Fruit fly (Drosophila melanogaster) whole organism, embryonic: ENCODE data around the gene Dred.

Source experiments
- Ada2b ChIP-seq: fragments of 200-800 bp; sonication (Bioruptor generic); IDR thresholded peaks from 2 replicates; pipeline ENCODE4 v1.3.6; 2022; ENCODE audit warnings: missing biosample characterization, missing genetic modification characterization
- BtbVII ChIP-seq: fragments of 200-800 bp; sonication (Bioruptor generic); optimal IDR thresholded peaks from 3 replicates; lab custom pipeline; 2017; ENCODE audit warnings: missing biosample characterization, mild to moderate bottlenecking, missing genetic modification characterization
- CG10274 ChIP-seq: fragments of 200-800 bp; sonication (Bioruptor generic); optimal IDR thresholded peaks from 3 replicates; lab custom pipeline; 2017; ENCODE audit warnings: missing biosample characterization, mild to moderate bottlenecking, missing genetic modification characterization
- CG11504 ChIP-seq: fragments of 200-800 bp; sonication (Bioruptor generic); optimal IDR thresholded peaks from 3 replicates; lab custom pipeline; 2019; ENCODE audit warnings: missing biosample characterization, mild to moderate bottlenecking, missing genetic modification characterization, moderate library complexity
- CG11696 ChIP-seq: fragments of 200-800 bp; sonication (Bioruptor generic); IDR thresholded peaks from 2 replicates; pipeline ENCODE4 v1.3.6; 2022; ENCODE audit warnings: missing biosample characterization, missing genetic modification characterization
- CG14667 ChIP-seq: fragments of 200-800 bp; sonication (Bioruptor generic); IDR thresholded peaks from 2 replicates; pipeline ENCODE4 v1.3.6; 2022; ENCODE audit warnings: missing biosample characterization, missing genetic modification characterization
- CG14965 ChIP-seq: fragments of 200-800 bp; sonication (Bioruptor generic); optimal IDR thresholded peaks from 2 replicates; lab custom pipeline; 2016; ENCODE audit warnings: missing biosample characterization, missing genetic modification characterization, borderline replicate concordance
- CG17328 ChIP-seq: fragments of 200-800 bp; sonication (Bioruptor generic); IDR thresholded peaks from 2 replicates; pipeline ENCODE4 v1.3.6; 2022; ENCODE audit warnings: missing biosample characterization, missing genetic modification characterization
- CG17359 ChIP-seq: fragments of 200-800 bp; sonication (Bioruptor generic); optimal IDR thresholded peaks from 3 replicates; lab custom pipeline; 2018; ENCODE audit warnings: missing biosample characterization, mild to moderate bottlenecking, missing genetic modification characterization, moderate library complexity
- CG18262 ChIP-seq: fragments of 200-800 bp; optimal IDR thresholded peaks from 3 replicates; lab custom pipeline; 2019; ENCODE audit warnings: missing biosample characterization, mild to moderate bottlenecking, missing genetic modification characterization, moderate library complexity
- CG2120 ChIP-seq: fragments of 200-800 bp; sonication (Bioruptor generic); optimal IDR thresholded peaks from 3 replicates; lab custom pipeline; 2016; ENCODE audit warnings: missing biosample characterization, missing genetic modification characterization
- CG2678 ChIP-seq: fragments of 200-800 bp; sonication (Bioruptor generic); optimal IDR thresholded peaks from 3 replicates; lab custom pipeline; 2019; ENCODE audit warnings: missing biosample characterization, mild to moderate bottlenecking, missing genetic modification characterization, moderate library complexity
- CG2875 ChIP-seq: fragments of 200-800 bp; sonication (Bioruptor generic); optimal IDR thresholded peaks from 2 replicates; lab custom pipeline; 2017; ENCODE audit warnings: missing biosample characterization, mild to moderate bottlenecking, missing genetic modification characterization, missing genetic modification reagents
- CG30431 ChIP-seq: fragments of 200-800 bp; sonication (Bioruptor generic); optimal IDR thresholded peaks from 2 replicates; lab custom pipeline; 2017; ENCODE audit warnings: missing biosample characterization, missing genetic modification characterization
- CG3281 ChIP-seq: fragments of 200-800 bp; sonication (Bioruptor generic); optimal IDR thresholded peaks from 3 replicates; lab custom pipeline; 2017; ENCODE audit warnings: missing biosample characterization, mild to moderate bottlenecking, missing genetic modification characterization
- CG6689 ChIP-seq: fragments of 200-800 bp; sonication (Bioruptor generic); IDR thresholded peaks from 2 replicates; pipeline ENCODE4 v1.3.6; 2022; ENCODE audit warnings: missing biosample characterization, missing genetic modification characterization
- CG6854 ChIP-seq: fragments of 200-800 bp; sonication (Bioruptor generic); optimal IDR thresholded peaks from 3 replicates; lab custom pipeline; 2017; ENCODE audit warnings: missing biosample characterization, mild to moderate bottlenecking, missing genetic modification characterization
- CG7786 ChIP-seq: fragments of 200-800 bp; sonication (Bioruptor generic); optimal IDR thresholded peaks from 2 replicates; lab custom pipeline; 2016; ENCODE audit warnings: missing biosample characterization, missing genetic modification characterization
- CG9932 ChIP-seq: fragments of 200-800 bp; sonication (Bioruptor generic); IDR thresholded peaks from 2 replicates; pipeline ENCODE4 v1.3.6; 2022; ENCODE audit warnings: missing biosample characterization, missing genetic modification characterization
- Fer2 ChIP-seq: fragments of 200-800 bp; sonication (Bioruptor generic); optimal IDR thresholded peaks from 2 replicates; lab custom pipeline; 2018; ENCODE audit warnings: missing biosample characterization, mild to moderate bottlenecking, missing genetic modification characterization, moderate library complexity
- HLH54F ChIP-seq: fragments of 200-800 bp; sonication (Bioruptor generic); optimal IDR thresholded peaks from 3 replicates; lab custom pipeline; 2016; ENCODE audit warnings: missing biosample characterization, missing genetic modification characterization
- Hey ChIP-seq: fragments of 200-800 bp; sonication (Bioruptor generic); optimal IDR thresholded peaks from 3 replicates; lab custom pipeline; 2018; ENCODE audit warnings: missing biosample characterization, mild to moderate bottlenecking, missing genetic modification characterization
- Hmx ChIP-seq: fragments of 200-800 bp; sonication (Bioruptor generic); optimal IDR thresholded peaks from 2 replicates; lab custom pipeline; 2016; ENCODE audit warnings: missing biosample characterization, missing genetic modification characterization
- Med ChIP-seq: fragments of 200-800 bp; sonication (Bioruptor generic); peaks from one replicate; lab custom pipeline; 2016; ENCODE audit warnings: missing biosample characterization, missing genetic modification characterization, mild to moderate bottlenecking, inconsistent platforms, moderate library complexity
- Meics ChIP-seq: fragments of 200-800 bp; sonication (Bioruptor generic); optimal IDR thresholded peaks from 2 replicates; lab custom pipeline; 2017; ENCODE audit warnings: missing biosample characterization, mild to moderate bottlenecking, missing genetic modification characterization
- Myb ChIP-seq: fragments of 200-800 bp; sonication (Bioruptor generic); optimal IDR thresholded peaks from 2 replicates; lab custom pipeline; 2016; ENCODE audit warnings: missing biosample characterization, missing genetic modification characterization
- NFAT ChIP-seq: fragments of 200-800 bp; sonication (Bioruptor generic); IDR thresholded peaks from 2 replicates; pipeline ENCODE4 v1.3.6; 2022; ENCODE audit warnings: missing biosample characterization, missing genetic modification characterization
- PHDP ChIP-seq: fragments of 200-800 bp; sonication (Bioruptor generic); optimal IDR thresholded peaks from 3 replicates; lab custom pipeline; 2018; ENCODE audit warnings: missing biosample characterization, mild to moderate bottlenecking, missing genetic modification characterization, moderate library complexity
- Ptx1 ChIP-seq: fragments of 200-800 bp; sonication (Bioruptor generic); IDR thresholded peaks from 2 replicates; pipeline ENCODE4 v1.3.6; 2022; ENCODE audit warnings: missing biosample characterization, missing genetic modification characterization
- Usf ChIP-seq: fragments of 200-800 bp; sonication (Bioruptor generic); optimal IDR thresholded peaks from 2 replicates; lab custom pipeline; 2017; ENCODE audit warnings: missing genotype, missing biosample characterization, missing genetic modification characterization
- al ChIP-seq: fragments of 200-800 bp; sonication (Bioruptor generic); IDR thresholded peaks from 2 replicates; pipeline ENCODE4 v1.3.6; 2022; ENCODE audit warnings: missing biosample characterization, missing genetic modification characterization
- ara ChIP-seq: fragments of 200-800 bp; sonication (Bioruptor generic); IDR thresholded peaks from 2 replicates; pipeline ENCODE4 v1.3.6; 2022; ENCODE audit warnings: missing biosample characterization, missing genetic modification characterization
- bbx ChIP-seq: fragments of 200-800 bp; sonication (Bioruptor generic); IDR thresholded peaks from 2 replicates; pipeline ENCODE4 v1.3.6; 2022; ENCODE audit warnings: missing biosample characterization, missing genetic modification characterization; ENCODE audit not compliant: partially characterized antibody
- corto ChIP-seq: fragments of 200-800 bp; sonication (Bioruptor generic); optimal IDR thresholded peaks from 2 replicates; lab custom pipeline; 2016; ENCODE audit warnings: missing biosample characterization, mild to moderate bottlenecking, missing genetic modification characterization, moderate library complexity
- dati ChIP-seq: fragments of 200-800 bp; sonication (Bioruptor generic); IDR thresholded peaks from 2 replicates; pipeline ENCODE4 v1.3.6; 2022; ENCODE audit warnings: missing biosample characterization, missing genetic modification characterization
- dmrt99B ChIP-seq: fragments of 200-800 bp; sonication (Bioruptor generic); optimal IDR thresholded peaks from 2 replicates; lab custom pipeline; 2018; ENCODE audit warnings: missing biosample characterization, mild to moderate bottlenecking, missing genetic modification characterization, moderate library complexity
- ems ChIP-seq: fragments of 200-800 bp; sonication (Bioruptor generic); optimal IDR thresholded peaks from 3 replicates; lab custom pipeline; 2016; ENCODE audit warnings: missing biosample characterization, missing genetic modification characterization
- exex ChIP-seq: fragments of 200-800 bp; sonication (Bioruptor generic); optimal IDR thresholded peaks from 4 replicates; lab custom pipeline; 2018; ENCODE audit warnings: missing biosample characterization, mild to moderate bottlenecking, missing genetic modification characterization, moderate library complexity
- fu2 ChIP-seq: fragments of 200-800 bp; sonication (Bioruptor generic); optimal IDR thresholded peaks from 2 replicates; lab custom pipeline; 2016; ENCODE audit warnings: missing biosample characterization, missing genetic modification characterization
- gem ChIP-seq: fragments of 200-800 bp; sonication (Bioruptor generic); optimal IDR thresholded peaks from 2 replicates; lab custom pipeline; 2019; ENCODE audit warnings: missing biosample characterization, mild to moderate bottlenecking, missing genetic modification characterization, moderate library complexity
- her ChIP-seq: fragments of 200-800 bp; sonication (Bioruptor generic); optimal IDR thresholded peaks from 2 replicates; lab custom pipeline; 2016; ENCODE audit warnings: missing biosample characterization, missing genetic modification characterization
- ind ChIP-seq: fragments of 200-800 bp; sonication (Bioruptor generic); optimal IDR thresholded peaks from 3 replicates; lab custom pipeline; 2016; ENCODE audit warnings: missing biosample characterization, missing genetic modification characterization
- nerfin-2 ChIP-seq: fragments of 200-800 bp; sonication (Bioruptor generic); IDR thresholded peaks from 2 replicates; pipeline ENCODE4 v1.3.6; 2022; ENCODE audit warnings: missing biosample characterization, missing genetic modification characterization; ENCODE audit not compliant: partially characterized antibody
- pan ChIP-seq, 4 experiments: fragments of >200 bp in 3 of 4; fragments of 200-800 bp in 1 of 4; sonication (Bioruptor generic) in 1 of 4; optimal IDR thresholded peaks in 3 of 4; IDR thresholded peaks in 1 of 4; 2 replicates each; pipeline versions ENCODE4 v1.3.6 to Lab custom; 2017 to 2022; ENCODE audit warnings: missing biosample characterization in 2 of 4, missing genetic modification characterization in 2 of 4, mixed read lengths in 1 of 4
- pho ChIP-seq: fragments of 200-800 bp; sonication (Bioruptor generic); optimal IDR thresholded peaks from 2 replicates; lab custom pipeline; 2016; ENCODE audit warnings: missing biosample characterization, missing genetic modification characterization
- phol ChIP-seq: fragments of 200-800 bp; sonication (Bioruptor generic); optimal IDR thresholded peaks from 3 replicates; lab custom pipeline; 2018; ENCODE audit warnings: missing biosample characterization, mild to moderate bottlenecking, missing genetic modification characterization, moderate library complexity
- ranshi ChIP-seq: fragments of 200-800 bp; sonication (Bioruptor generic); IDR thresholded peaks from 2 replicates; pipeline ENCODE4 v1.3.6; 2022; ENCODE audit warnings: missing biosample characterization, missing genetic modification characterization
- seq ChIP-seq: fragments of 200-800 bp; sonication (Bioruptor generic); IDR thresholded peaks from 2 replicates; pipeline ENCODE4 v1.3.6; 2022; ENCODE audit warnings: missing biosample characterization, missing genetic modification characterization
- sr ChIP-seq: fragments of 200-800 bp; sonication (Bioruptor generic); IDR thresholded peaks from 3 replicates; pipeline ENCODE4 v1.3.6; 2022; ENCODE audit warnings: missing biosample characterization, missing genetic modification characterization
- tin ChIP-seq: fragments of 200-800 bp; sonication (Bioruptor generic); optimal IDR thresholded peaks from 3 replicates; lab custom pipeline; 2016; ENCODE audit warnings: missing biosample characterization, missing genetic modification characterization
- vnd ChIP-seq: fragments of 200-800 bp; sonication (Bioruptor generic); IDR thresholded peaks from 3 replicates; pipeline ENCODE4 v1.3.6; 2022; ENCODE audit warnings: missing biosample characterization, missing genetic modification characterization; ENCODE audit not compliant: partially characterized antibody

Dred gene

DNA sequence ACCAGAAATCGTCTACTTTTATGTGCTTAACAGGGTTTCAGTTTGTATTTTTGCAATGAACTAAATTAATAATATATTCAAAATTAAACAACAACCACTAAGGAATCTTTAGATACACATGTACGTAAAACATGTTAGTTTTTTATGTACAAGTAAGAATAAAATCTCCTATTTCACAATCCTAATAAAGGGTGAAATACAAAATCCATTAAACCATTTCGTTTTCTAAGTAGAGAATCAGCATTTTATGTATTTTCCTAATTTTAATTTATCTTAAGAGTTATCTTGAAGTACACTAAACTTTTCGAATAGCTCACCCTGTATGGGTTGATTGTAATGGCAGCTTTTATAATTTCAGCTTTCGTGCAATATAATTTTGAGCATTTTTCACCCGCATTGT is 17.7 kb upstream of the Dred start (continued):
- no peak for TF ChIP-seq CG2875 (GFP tag; lab: Kevin White, UChicago)
- no peak for TF ChIP-seq NFAT (GFP tag; lab: Robert Waterston, UW)
- no peak for TF ChIP-seq ind (GFP tag; lab: Kevin White, UChicago)
- peak; percentile 22 for TF ChIP-seq Usf
- no peak for TF ChIP-seq HLH54F (GFP tag; lab: Kevin White, UChicago)
- TF ChIP-seq nerfin-2, result no peak
- TF ChIP-seq CG3281, result peak; percentile 69
- no peak for TF ChIP-seq Myb
- TF ChIP-seq dmrt99B (tag; lab: Kevin White, UChicago), result peak; percentile 51
- peak; percentile 32 for TF ChIP-seq CG18262 (tag; lab: Kevin White, UChicago)
- no peak for TF ChIP-seq CG11696 (GFP tag; lab: Robert Waterston, UW)
- TF ChIP-seq ara (GFP tag; lab: Robert Waterston, UW), result no peak
- no peak for TF ChIP-seq corto
- no peak for TF ChIP-seq Ptx1 (GFP tag; lab: Robert Waterston, UW)
- TF ChIP-seq Hmx (GFP tag; lab: Kevin White, UChicago), result peak; percentile 51
- TF ChIP-seq seq (GFP tag; lab: Robert Waterston, UW), result no peak
- TF ChIP-seq CG14965, result no peak
- TF ChIP-seq pho (GFP tag; lab: Kevin White, UChicago), result peak; percentile 37
- TF ChIP-seq tin (GFP tag; lab: Kevin White, UChicago), result no peak
- no peak for TF ChIP-seq CG30431 (GFP tag; lab: Kevin White, UChicago)
- no peak for TF ChIP-seq pan (optimal IDR thresholded peaks at IDR 0.05; lab: Kevin White, UChicago)
- peak in 1 of 2 experiments; percentile 36 for TF ChIP-seq pan (GFP tag; optimal IDR thresholded peaks at IDR 0.05 in 1 of 2, IDR thresholded peaks at IDR 0.05 in 1 of 2)
- peak; percentile 72 for TF ChIP-seq gem
- no peak for TF ChIP-seq CG6854 (GFP tag; lab: Kevin White, UChicago)
- TF ChIP-seq sr (GFP tag; lab: Robert Waterston, UW), result no peak
- no peak for TF ChIP-seq dati
- TF ChIP-seq ems (GFP tag; lab: Kevin White, UChicago), result no peak
- no peak for TF ChIP-seq ranshi (GFP tag; lab: Robert Waterston, UW)
- TF ChIP-seq exex (tag; lab: Kevin White, UChicago), result peak; percentile 9
- TF ChIP-seq Fer2 (tag; lab: Kevin White, UChicago), result no peak
- peak; percentile 19 for TF ChIP-seq phol (tag; lab: Kevin White, UChicago)
- no peak for TF ChIP-seq CG6689 (GFP tag; lab: Robert Waterston, UW)
- TF ChIP-seq Ada2b (GFP tag; lab: Robert Waterston, UW), result 0 out of 2 replicates have a peak, but pooled peaks have one; percentile 14
- TF ChIP-seq CG14667 (GFP tag; lab: Robert Waterston, UW), result no peak
- no peak for TF ChIP-seq CG17328 (GFP tag; lab: Robert Waterston, UW)
- peak; percentile 60 for TF ChIP-seq CG11504 (tag; lab: Kevin White, UChicago)
- peak; percentile 18 for TF ChIP-seq PHDP
- TF ChIP-seq Meics (GFP tag; lab: Kevin White, UChicago), result peak; percentile 68
- no peak for TF ChIP-seq Hey (tag; lab: Kevin White, UChicago)
- peak; percentile 45 for TF ChIP-seq al
- TF ChIP-seq CG9932, result peak; percentile 40
- peak; percentile 0 for TF ChIP-seq CG7786 (GFP tag; lab: Kevin White, UChicago)
- TF ChIP-seq vnd, result no peak
- peak; percentile 52 for TF ChIP-seq CG17359 (tag; lab: Kevin White, UChicago)
- TF ChIP-seq CG2678, result peak; percentile 74
- peak; percentile 18 for TF ChIP-seq Med (GFP tag; lab: Kevin White, UChicago)
- no peak for TF ChIP-seq her (GFP tag; lab: Kevin White, UChicago)
- peak; percentile 76 for TF ChIP-seq CG2120 (GFP tag; lab: Kevin White, UChicago)
- TF ChIP-seq fu2 (GFP tag; lab: Kevin White, UChicago), result peak; percentile 1
- peak; percentile 10 for TF ChIP-seq BtbVII
- no peak for TF ChIP-seq CG10274 (GFP tag; lab: Kevin White, UChicago)
- no peak for TF ChIP-seq bbx (GFP tag; lab: Robert Waterston, UW)
